Fruit fly (Drosophila melanogaster): Measurements from ENCODE around the gene CG8757.
A peak's percentile ranks its signal among the peaks of the same experiment; 100 is the strongest.

The CG8757 gene

DNA sequence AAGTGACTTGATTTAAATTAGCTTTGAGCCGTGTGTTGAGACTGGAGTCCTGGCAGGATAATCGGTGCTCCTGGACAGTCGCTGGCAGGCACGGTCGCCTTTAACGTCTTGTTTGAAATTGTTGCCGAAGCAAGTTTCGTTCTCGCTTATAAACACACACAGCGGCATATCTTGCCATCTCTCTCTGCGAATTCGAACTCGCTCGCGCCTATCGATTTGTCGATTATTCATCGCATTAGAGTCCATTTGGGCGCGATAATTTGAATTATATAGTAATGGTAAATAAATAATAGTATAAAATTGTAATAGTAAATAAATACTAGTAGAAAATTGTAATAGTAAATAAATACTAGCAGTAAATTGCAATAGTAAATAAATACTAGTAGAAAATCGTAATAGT lies 24.7 kb upstream of the CG8757 start, which contains the start of gene CG8745:
Gene CG8745 (minus strand): TSS at position 126 of the 400 bp plus-strand sequence.
- TF ChIP-seq CG17806 (tag; optimal IDR thresholded peaks at IDR 0.05) = no peak
- peak; percentile 9 for TF ChIP-seq D1 (tag; optimal IDR thresholded peaks at IDR 0.05)

- TF ChIP-seq CG4496 (GFP tag; IDR thresholded peaks at IDR 0.05) = no peak
- TF ChIP-seq EcR (GFP tag; optimal IDR thresholded peaks at IDR 0.05) = no peak
- TF ChIP-seq CG9948 (tag; optimal IDR thresholded peaks at IDR 0.05) = no peak
- no peak for TF ChIP-seq CG10348 (GFP tag; IDR thresholded peaks at IDR 0.05)
- TF ChIP-seq CG12605 (GFP tag; IDR thresholded peaks at IDR 0.05) = no peak
- TF ChIP-seq D1 (tag; optimal IDR thresholded peaks at IDR 0.05) = no peak
- TF ChIP-seq CG34367 (tag; optimal IDR thresholded peaks at IDR 0.05) = no peak
- TF ChIP-seq CG15710 (tag; optimal IDR thresholded peaks at IDR 0.05) = no peak
- no peak for TF ChIP-seq Pif1A (GFP tag; optimal IDR thresholded peaks at IDR 0.05)
- no peak for TF ChIP-seq CG32121 (GFP tag; IDR thresholded peaks at IDR 0.05)
- no peak for TF ChIP-seq CG8301 (tag; optimal IDR thresholded peaks at IDR 0.05)
- no peak for TF ChIP-seq CG17806 (tag; optimal IDR thresholded peaks at IDR 0.05)
- TF ChIP-seq Pif1B (GFP tag; optimal IDR thresholded peaks at IDR 0.05) = no peak
- no peak for TF ChIP-seq fd96Ca (GFP tag; IDR thresholded peaks at IDR 0.05)
- TF ChIP-seq Ets98B (GFP tag; IDR thresholded peaks at IDR 0.05) = no peak
- TF ChIP-seq Snoo (tag; optimal IDR thresholded peaks at IDR 0.05) = no peak
- TF ChIP-seq gl (tag; optimal IDR thresholded peaks at IDR 0.05) = no peak
Observed at dm6 chr3L:13866270-13866669, 24.2 kb upstream of the CG8757 start.

dm6 chr3L:13865484-13865883 lies 23.4 kb upstream of the CG8757 start:
- no peak for TF ChIP-seq CG14655 (GFP tag; optimal IDR thresholded peaks at IDR 0.05)

- TF ChIP-seq rn (GFP tag; IDR thresholded peaks at IDR 0.05) (no peak), Ets98B (GFP tag; IDR thresholded peaks at IDR 0.05) (no peak), Pif1B (GFP tag; optimal IDR thresholded peaks at IDR 0.05) (no peak), D1 (tag; optimal IDR thresholded peaks at IDR 0.05) (no peak)
Observed at dm6 chr3L:13864568-13864967, 22.5 kb upstream of the CG8757 start.

DNA sequence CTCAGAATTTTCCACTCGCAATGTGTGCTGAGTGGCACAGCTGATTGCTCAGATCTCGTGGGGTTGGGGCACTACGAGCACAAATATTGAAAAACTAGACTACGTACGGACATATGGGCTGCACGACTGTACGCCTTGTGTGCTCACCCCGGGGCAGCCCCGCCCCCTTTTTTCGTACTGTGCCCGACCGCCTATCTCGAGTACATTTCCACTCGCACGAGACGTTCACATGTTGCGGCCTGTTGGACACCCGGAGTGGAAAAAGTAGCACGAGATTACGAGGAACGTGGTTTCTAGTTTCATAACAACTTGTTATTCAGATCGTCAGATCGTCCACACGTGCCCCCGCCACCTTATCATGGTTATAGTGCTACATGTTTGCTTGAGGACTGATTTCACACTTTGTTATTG lies 21.3 kb upstream of the CG8757 start:
- TF ChIP-seq CG4496 (GFP tag; IDR thresholded peaks at IDR 0.05) = peak; percentile 49; the same call in 2 of the 3 replicates
- no peak for TF ChIP-seq fd96Ca (GFP tag; IDR thresholded peaks at IDR 0.05)

DNA sequence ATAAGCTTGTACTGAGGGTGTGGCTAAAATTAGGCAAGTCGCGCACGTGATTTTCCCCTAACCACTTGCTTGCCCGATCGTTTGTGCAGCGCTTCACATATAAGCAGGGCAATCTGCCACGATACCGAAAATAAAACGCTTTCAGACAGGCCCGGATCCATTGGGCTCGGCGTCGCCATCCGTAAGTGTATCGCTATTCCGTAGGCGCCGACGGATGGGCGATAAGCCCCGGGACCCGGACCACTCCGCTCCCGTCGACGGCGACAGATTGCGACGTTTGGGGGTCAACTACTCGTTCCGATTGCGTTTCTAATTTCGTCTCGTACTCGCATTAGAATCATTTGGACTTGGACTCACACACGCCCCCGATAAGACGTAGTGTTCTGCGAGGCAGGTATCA lies 20.4 kb upstream of the CG8757 start:
- TF ChIP-seq CG10348 (GFP tag; IDR thresholded peaks at IDR 0.05) = no peak; the same call in none of the 2 replicates
- no peak for TF ChIP-seq CG9948 (tag; optimal IDR thresholded peaks at IDR 0.05)
- TF ChIP-seq fd96Ca (GFP tag; IDR thresholded peaks at IDR 0.05) = peak; percentile 80
- 0 out of 3 replicates have a peak, but pooled peaks have one; percentile 44 for TF ChIP-seq CG4496 (GFP tag; IDR thresholded peaks at IDR 0.05)
- peak; percentile 73 for TF ChIP-seq Ets98B (GFP tag; IDR thresholded peaks at IDR 0.05)
- TF ChIP-seq CG32121 (GFP tag; IDR thresholded peaks at IDR 0.05) = peak; percentile 84

dm6 chr3L:13859688-13860373 lies 17.8 kb upstream of the CG8757 start:
- TF ChIP-seq CG14655 (GFP tag; optimal IDR thresholded peaks at IDR 0.05) = no peak
- TF ChIP-seq CG13204 (GFP tag; optimal IDR thresholded peaks at IDR 0.05) = no peak
- TF ChIP-seq CG12605 (GFP tag; IDR thresholded peaks at IDR 0.05) = no peak
- no peak for TF ChIP-seq fd96Ca (GFP tag; IDR thresholded peaks at IDR 0.05)
- TF ChIP-seq EcR (GFP tag; optimal IDR thresholded peaks at IDR 0.05) = no peak
- no peak for TF ChIP-seq CG9948 (tag; optimal IDR thresholded peaks at IDR 0.05)
- no peak for TF ChIP-seq D1 (tag; optimal IDR thresholded peaks at IDR 0.05)
- TF ChIP-seq rn (GFP tag; IDR thresholded peaks at IDR 0.05) = no peak
- TF ChIP-seq gl (tag; optimal IDR thresholded peaks at IDR 0.05) = no peak

DNA sequence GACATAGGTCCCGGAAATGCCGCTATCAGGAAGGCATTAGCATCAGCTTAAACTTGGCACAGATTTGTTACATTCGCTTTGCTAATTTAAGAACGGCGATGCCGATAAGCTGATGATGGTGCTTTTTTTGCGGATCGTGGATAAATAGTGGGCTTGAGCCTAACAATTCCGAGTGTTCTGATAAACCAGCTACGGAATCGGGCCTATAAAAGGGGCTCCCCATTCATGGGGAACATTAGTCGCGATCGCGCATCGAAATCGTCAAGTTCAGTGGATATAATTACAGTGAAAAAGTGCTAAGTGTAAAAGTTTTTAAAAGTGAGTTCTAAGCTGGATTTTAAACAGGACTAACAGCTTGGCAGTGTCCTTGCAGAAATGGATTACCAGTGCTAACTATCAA lies 3.7 kb upstream of the CG8757 start, which contains the start of gene Hml:
Gene Hml (plus strand): TSS at position 301 of the 400 bp plus-strand sequence.
- TF ChIP-seq CG15710 (tag; optimal IDR thresholded peaks at IDR 0.05) (no peak), CG13204 (GFP tag; optimal IDR thresholded peaks at IDR 0.05) (no peak), gl (tag; optimal IDR thresholded peaks at IDR 0.05) (no peak), Pif1A (GFP tag; optimal IDR thresholded peaks at IDR 0.05) (no peak), Pif1B (GFP tag; optimal IDR thresholded peaks at IDR 0.05) (no peak), CG12605 (GFP tag; IDR thresholded peaks at IDR 0.05) (no peak), CG17806 (tag; optimal IDR thresholded peaks at IDR 0.05) (no peak), CG4496 (GFP tag; IDR thresholded peaks at IDR 0.05) (no peak), D1 (tag; optimal IDR thresholded peaks at IDR 0.05) (no peak), CG14655 (GFP tag; optimal IDR thresholded peaks at IDR 0.05) (no peak), fd96Ca (GFP tag; IDR thresholded peaks at IDR 0.05) (no peak), Snoo (tag; optimal IDR thresholded peaks at IDR 0.05) (no peak), Ets98B (GFP tag; IDR thresholded peaks at IDR 0.05) (no peak), EcR (GFP tag; optimal IDR thresholded peaks at IDR 0.05) (no peak), CG34367 (tag; optimal IDR thresholded peaks at IDR 0.05) (no peak), rn (GFP tag; IDR thresholded peaks at IDR 0.05) (no peak), CG10348 (GFP tag; IDR thresholded peaks at IDR 0.05) (no peak)

Measured in whole organism, pupa.